Worm (Caenorhabditis elegans) whole organism, young adult: ENCODE results near the gene nep-23.

Experiments
- T07F8.4 ChIP-seq: sonication (generic microtip); optimal IDR thresholded peaks from 2 replicates; lab custom pipeline; 2016; ENCODE audit warnings: mild to moderate bottlenecking, missing genetic modification characterization, moderate library complexity, missing compliant biosample characterization
- attf-5 ChIP-seq: fragments of 200-800 bp; sonication (Bioruptor generic); optimal IDR thresholded peaks from 2 replicates; lab custom pipeline; 2018; ENCODE audit warnings: mild to moderate bottlenecking, missing genetic modification characterization, missing compliant biosample characterization
- him-1 ChIP-seq: sonication (generic microtip); optimal IDR thresholded peaks from 2 replicates; lab custom pipeline; 2016; ENCODE audit warnings: missing genotype, missing genetic modification reagents, missing genetic modification characterization, missing compliant biosample characterization
- unc-62 ChIP-seq: fragments of 150-350 bp; optimal IDR thresholded peaks from 2 replicates; lab custom pipeline; 2014; ENCODE audit warnings: missing biosample characterization, missing genetic modification reagents, missing genetic modification characterization

DNA sequence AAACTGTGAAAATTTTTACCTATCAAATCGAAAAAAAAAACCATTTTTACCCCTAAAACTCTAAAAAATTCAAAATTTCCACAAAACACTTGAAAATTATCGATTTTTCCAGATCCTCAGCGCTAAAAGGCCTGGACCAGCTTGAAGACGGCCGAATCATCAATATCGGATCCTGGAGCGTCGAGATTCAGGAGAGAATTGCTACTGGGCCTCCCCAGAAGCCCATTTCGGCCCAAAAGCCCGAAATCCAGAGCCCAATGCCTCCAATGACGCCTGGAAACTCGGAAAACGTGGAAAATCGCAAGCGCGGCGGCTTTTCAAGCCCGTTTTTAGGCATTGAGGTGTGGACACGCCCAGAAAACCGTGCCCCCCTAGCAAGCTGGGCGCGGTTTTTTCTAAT, 32.2 kb downstream of the nep-23 start:
- no peak for TF ChIP-seq unc-62 (GFP tag; lab: Kevin White, UChicago)
- no peak for TF ChIP-seq attf-5 (GFP tag; lab: Kevin White, UChicago)
- TF ChIP-seq T07F8.4 (tag; lab: Kevin White, UChicago), result no peak
- TF ChIP-seq him-1 (tag; lab: Kevin White, UChicago), result no peak
